Fruit fly (Drosophila melanogaster): ENCODE results near the gene CG10559.

- no peak for TF ChIP-seq pfk (GFP tag; optimal IDR thresholded peaks at IDR 0.05)
- TF ChIP-seq MESR4 (GFP tag; optimal IDR thresholded peaks at IDR 0.05) = no peak
- TF ChIP-seq Hr78 (GFP tag; optimal IDR thresholded peaks at IDR 0.05) = no peak
- TF ChIP-seq Med (GFP tag) = peak; percentile 67
- TF ChIP-seq CG3995 (GFP tag; optimal IDR thresholded peaks at IDR 0.05) = no peak
- no peak for TF ChIP-seq org-1 (GFP tag; optimal IDR thresholded peaks at IDR 0.05)
- TF ChIP-seq CG4707 (GFP tag; optimal IDR thresholded peaks at IDR 0.05) = no peak
- no peak for TF ChIP-seq CG16779 (GFP tag; IDR thresholded peaks at IDR 0.05)
- TF ChIP-seq fd96Cb (tag; optimal IDR thresholded peaks at IDR 0.05) = no peak
These were observed 13.2 kb upstream of the CG10559 start, which contains the start of gene CHKov1 for dm6 chr3R:25329079-25329478.

Data from whole organism, embryonic.